Worm (Caenorhabditis elegans) whole organism, L1 larva: ENCODE measurements around the gene sco-1.

Source experiments
- F16B12.6 ChIP-seq: fragments of 150-350 bp; optimal IDR thresholded peaks from 2 replicates; lab custom pipeline; 2014; ENCODE audit warnings: missing biosample characterization, missing genetic modification characterization
- aly-2 ChIP-seq: fragments of 150-350 bp; optimal IDR thresholded peaks from 2 replicates; lab custom pipeline; 2014; ENCODE audit warnings: missing biosample characterization, missing genetic modification characterization
- ama-1 ChIP-seq: fragments of 150-350 bp; optimal IDR thresholded peaks from 2 replicates; lab custom pipeline; 2014
- dpl-1 ChIP-seq, 3 experiments: fragments of 150-350 bp in 2 of 3; sonication (generic microtip) in 1 of 3; optimal IDR thresholded peaks; 2 replicates each; lab custom pipeline; 2014 to 2017; ENCODE audit warnings: missing biosample characterization in 3 of 3, missing genetic modification characterization in 3 of 3, missing genetic modification reagents in 3 of 3
- elt-3 ChIP-seq, 6 experiments: fragments of 150-350 bp in 1 of 6; sonication (generic microtip); optimal IDR thresholded peaks; 2 replicates each; lab custom pipeline; 2017 to 2018; ENCODE audit warnings: missing biosample characterization in 6 of 6, missing genetic modification characterization in 6 of 6, inconsistent platforms in 1 of 6
- fkh-4 ChIP-seq: sonication (generic microtip); optimal IDR thresholded peaks from 2 replicates; lab custom pipeline; 2016; ENCODE audit warnings: missing compliant biosample characterization, missing genetic modification characterization, borderline replicate concordance
- nhr-76 ChIP-seq: sonication (generic microtip); optimal IDR thresholded peaks from 2 replicates; lab custom pipeline; 2017; ENCODE audit warnings: missing biosample characterization, missing genetic modification characterization
- skn-1 ChIP-seq: fragments of 150-350 bp; optimal IDR thresholded peaks from 2 replicates; lab custom pipeline; 2014; ENCODE audit warnings: missing biosample characterization, missing genetic modification characterization
- snu-23 ChIP-seq: sonication (generic microtip); optimal IDR thresholded peaks from 2 replicates; lab custom pipeline; 2016; ENCODE audit warnings: missing genetic modification characterization, missing compliant biosample characterization
- tlp-1 ChIP-seq: fragments of 150-350 bp; optimal IDR thresholded peaks from 2 replicates; lab custom pipeline; 2014; ENCODE audit warnings: missing biosample characterization, missing genetic modification characterization
- unc-130 ChIP-seq: fragments of 150-350 bp; optimal IDR thresholded peaks from 2 replicates; lab custom pipeline; 2017; ENCODE audit warnings: missing biosample characterization, missing genetic modification characterization, inconsistent platforms

DNA sequence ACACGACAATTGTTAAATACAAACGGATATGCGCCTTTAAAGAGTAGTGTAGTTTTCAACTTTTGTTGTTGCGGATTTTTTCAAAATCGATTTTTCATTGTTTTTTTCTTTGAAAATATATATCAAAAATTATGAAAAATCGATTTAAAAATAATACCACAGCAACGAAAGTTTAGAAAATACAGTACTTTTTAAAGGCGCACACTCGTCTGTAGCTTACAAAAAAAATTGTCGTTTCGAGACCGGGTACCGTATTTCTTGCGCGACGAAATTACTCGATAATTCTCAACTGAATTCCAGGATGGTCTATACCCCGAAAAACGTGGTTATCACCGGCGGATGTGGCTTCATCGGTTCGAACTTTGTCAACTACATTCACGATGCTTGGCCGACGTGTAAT lies 4.7 kb upstream of the sco-1 start, which contains the start of gene rml-4:
- TF ChIP-seq dpl-1 (GFP tag; optimal IDR thresholded peaks at IDR 0.05; lab: Kevin White, UChicago) (no peak), tlp-1 (tag; lab: Kevin White, UChicago) (no peak), F16B12.6 (no peak), unc-130 (no peak), fkh-4 (no peak), elt-3 (tag; optimal IDR thresholded peaks at IDR 0.05; lab: Kevin White, UChicago) (no peak), snu-23 (GFP tag; lab: Kevin White, UChicago) (no peak), nhr-76 (tag; lab: Kevin White, UChicago) (no peak), ama-1 (lab: Kevin White, UChicago) (no peak), skn-1 (tag; lab: Kevin White, UChicago) (no peak), aly-2 (tag; lab: Kevin White, UChicago) (no peak)
